Fruit fly (Drosophila melanogaster) whole organism, embryonic: ENCODE measurements around the gene mRpS23.

ENCODE experiments used
- B-H2 ChIP-seq: fragments of 200-800 bp; sonication (Bioruptor generic); optimal IDR thresholded peaks from 2 replicates; lab custom pipeline; 2018; ENCODE audit warnings: missing biosample characterization, mild to moderate bottlenecking, missing genetic modification characterization
- CG10209 ChIP-seq: fragments of 200-800 bp; sonication (Bioruptor generic); optimal IDR thresholded peaks from 3 replicates; lab custom pipeline; 2017; ENCODE audit warnings: missing biosample characterization, mild to moderate bottlenecking, missing genetic modification characterization, missing genetic modification reagents
- CG10543 ChIP-seq: fragments of 200-800 bp; sonication (Bioruptor generic); optimal IDR thresholded peaks from 3 replicates; lab custom pipeline; 2017; ENCODE audit warnings: missing biosample characterization, mild to moderate bottlenecking, missing genetic modification characterization, moderate library complexity
- CG12659 ChIP-seq: fragments of 200-800 bp; sonication (Bioruptor generic); optimal IDR thresholded peaks from 3 replicates; lab custom pipeline; 2017; ENCODE audit warnings: mild to moderate bottlenecking, missing biosample characterization, missing genetic modification reagents, missing genetic modification characterization
- CG13624 ChIP-seq: fragments of 200-800 bp; sonication (Bioruptor generic); optimal IDR thresholded peaks from 2 replicates; lab custom pipeline; 2016; ENCODE audit warnings: missing biosample characterization, missing genetic modification characterization
- CG15696 ChIP-seq: fragments of 200-800 bp; sonication (Bioruptor generic); optimal IDR thresholded peaks from 2 replicates; lab custom pipeline; 2019; ENCODE audit warnings: missing biosample characterization, mild to moderate bottlenecking, missing genetic modification characterization, moderate library complexity
- CG1647 ChIP-seq: fragments of 200-800 bp; sonication (Bioruptor generic); optimal IDR thresholded peaks from 3 replicates; lab custom pipeline; 2016; ENCODE audit warnings: missing biosample characterization, missing genetic modification characterization
- CG17359 ChIP-seq: fragments of 200-800 bp; sonication (Bioruptor generic); optimal IDR thresholded peaks from 3 replicates; lab custom pipeline; 2018; ENCODE audit warnings: missing biosample characterization, mild to moderate bottlenecking, missing genetic modification characterization, moderate library complexity
- CG18476 ChIP-seq: fragments of 200-800 bp; sonication (Bioruptor generic); optimal IDR thresholded peaks from 2 replicates; lab custom pipeline; 2016; ENCODE audit warnings: missing biosample characterization, mild to moderate bottlenecking, missing genetic modification characterization
- CG31388 ChIP-seq: fragments of 200-800 bp; sonication (Bioruptor generic); optimal IDR thresholded peaks from 2 replicates; lab custom pipeline; 2016; ENCODE audit warnings: missing biosample characterization, missing genetic modification characterization
- CG34422 ChIP-seq: fragments of 200-800 bp; sonication (Bioruptor generic); IDR thresholded peaks from 3 replicates; pipeline ENCODE4 v1.3.6; 2022; ENCODE audit warnings: missing biosample characterization, missing genetic modification characterization
- CG4328 ChIP-seq: fragments of 200-800 bp; sonication (Bioruptor generic); optimal IDR thresholded peaks from 3 replicates; lab custom pipeline; 2017; ENCODE audit warnings: missing biosample characterization, missing genetic modification reagents, missing genetic modification characterization
- CG5953 ChIP-seq: fragments of 200-800 bp; sonication (Bioruptor generic); IDR thresholded peaks from 2 replicates; pipeline ENCODE4 v1.3.6; 2022; ENCODE audit warnings: missing biosample characterization, missing genetic modification characterization
- CG6175 ChIP-seq: fragments of 200-800 bp; sonication (Bioruptor generic); IDR thresholded peaks from 3 replicates; pipeline ENCODE4 v1.3.6; 2022; ENCODE audit warnings: missing biosample characterization, missing genetic modification characterization
- CG7357 ChIP-seq: fragments of 200-800 bp; sonication (Bioruptor generic); IDR thresholded peaks from 3 replicates; pipeline ENCODE4 v1.3.6; 2022; ENCODE audit warnings: missing biosample characterization, missing genetic modification characterization
- CG7786 ChIP-seq: fragments of 200-800 bp; sonication (Bioruptor generic); optimal IDR thresholded peaks from 2 replicates; lab custom pipeline; 2016; ENCODE audit warnings: missing biosample characterization, missing genetic modification characterization
- CG8765 ChIP-seq: fragments of 200-800 bp; sonication (Bioruptor generic); IDR thresholded peaks from 2 replicates; pipeline ENCODE4 v1.3.6; 2022; ENCODE audit warnings: missing biosample characterization, missing genetic modification characterization
- CG8944 ChIP-seq: fragments of 200-800 bp; sonication (Bioruptor generic); optimal IDR thresholded peaks from 3 replicates; lab custom pipeline; 2016; ENCODE audit warnings: missing biosample characterization, missing genetic modification characterization
- Lhr ChIP-seq: fragments of 200-800 bp; sonication (Bioruptor generic); optimal IDR thresholded peaks from 3 replicates; lab custom pipeline; 2017; ENCODE audit warnings: mild to moderate bottlenecking, missing biosample characterization, missing genetic modification reagents, missing genetic modification characterization
- Mrtf ChIP-seq: fragments of 200-800 bp; sonication (Bioruptor generic); IDR thresholded peaks from 3 replicates; pipeline ENCODE4 v1.3.6; 2022; ENCODE audit warnings: missing biosample characterization, missing genetic modification characterization
- Myb ChIP-seq: fragments of 200-800 bp; sonication (Bioruptor generic); optimal IDR thresholded peaks from 2 replicates; lab custom pipeline; 2016; ENCODE audit warnings: missing biosample characterization, missing genetic modification characterization
- NC2β ChIP-seq: fragments of 200-800 bp; sonication (Bioruptor generic); optimal IDR thresholded peaks from 2 replicates; lab custom pipeline; 2016; ENCODE audit warnings: missing biosample characterization, missing genetic modification characterization
- Oaz ChIP-seq: fragments of 200-800 bp; sonication (Bioruptor generic); IDR thresholded peaks from 2 replicates; pipeline ENCODE4 v1.3.6; 2022; ENCODE audit warnings: missing biosample characterization, missing genetic modification characterization
- Oli ChIP-seq: fragments of 200-800 bp; sonication (Bioruptor generic); optimal IDR thresholded peaks from 2 replicates; lab custom pipeline; 2018; ENCODE audit warnings: missing biosample characterization, mild to moderate bottlenecking, missing genetic modification characterization, moderate library complexity
- Rfx ChIP-seq: fragments of 200-800 bp; sonication (Bioruptor generic); IDR thresholded peaks from 2 replicates; pipeline ENCODE4 v1.3.6; 2022; ENCODE audit warnings: missing biosample characterization, missing genetic modification characterization
- Xrp1 ChIP-seq: fragments of 200-800 bp; sonication (Bioruptor generic); IDR thresholded peaks from 2 replicates; pipeline ENCODE4 v1.3.6; 2022; ENCODE audit warnings: missing biosample characterization, missing genetic modification characterization
- YL-1 ChIP-seq: fragments of 200-800 bp; sonication (Bioruptor generic); optimal IDR thresholded peaks from 3 replicates; lab custom pipeline; 2017; ENCODE audit warnings: missing biosample characterization, mild to moderate bottlenecking, missing genetic modification characterization
- ac ChIP-seq: fragments of 200-800 bp; sonication (Bioruptor generic); optimal IDR thresholded peaks from 3 replicates; lab custom pipeline; 2017; ENCODE audit warnings: missing biosample characterization, mild to moderate bottlenecking, missing genetic modification characterization
- bcd ChIP-seq: fragments of 200-800 bp; sonication (Bioruptor generic); optimal IDR thresholded peaks from 2 replicates; lab custom pipeline; 2017; ENCODE audit warnings: missing biosample characterization, mild to moderate bottlenecking, missing genetic modification characterization
- bsh ChIP-seq, 2 experiments: fragments of 200-800 bp; sonication (Bioruptor generic); optimal IDR thresholded peaks; 2 replicates each; lab custom pipeline; 2017 to 2018; ENCODE audit warnings: mild to moderate bottlenecking in 2 of 2, missing biosample characterization in 2 of 2, missing genetic modification characterization in 2 of 2, moderate library complexity in 1 of 2
- caup ChIP-seq: fragments of 200-800 bp; sonication (Bioruptor generic); optimal IDR thresholded peaks from 3 replicates; lab custom pipeline; 2017; ENCODE audit warnings: missing biosample characterization, mild to moderate bottlenecking, missing genetic modification characterization, moderate library complexity; ENCODE audit not compliant: severe bottlenecking
- chinmo ChIP-seq: fragments of 200-800 bp; sonication (Bioruptor generic); IDR thresholded peaks from 4 replicates; pipeline ENCODE4 v1.3.6; 2022; ENCODE audit warnings: missing biosample characterization, missing genetic modification characterization; ENCODE audit not compliant: partially characterized antibody
- esg ChIP-seq: fragments of 200-800 bp; sonication (Bioruptor generic); conservative IDR thresholded peaks from 2 replicates; pipeline ENCODE4 v1.3.6; 2022; ENCODE audit warnings: missing biosample characterization, missing genetic modification characterization
- ewg ChIP-seq: fragments of 200-800 bp; sonication (Bioruptor generic); optimal IDR thresholded peaks from 3 replicates; lab custom pipeline; 2017; ENCODE audit warnings: mild to moderate bottlenecking, missing biosample characterization, missing genetic modification reagents, missing genetic modification characterization
- fd3F ChIP-seq: fragments of 200-800 bp; sonication (Bioruptor generic); optimal IDR thresholded peaks from 2 replicates; lab custom pipeline; 2018; ENCODE audit warnings: missing biosample characterization, mild to moderate bottlenecking, missing genetic modification characterization, moderate library complexity
- gcm ChIP-seq: fragments of 200-800 bp; sonication (Bioruptor generic); optimal IDR thresholded peaks from 2 replicates; lab custom pipeline; 2019; ENCODE audit warnings: missing biosample characterization, mild to moderate bottlenecking, missing genetic modification characterization, moderate library complexity
- gcm2 ChIP-seq: fragments of 200-800 bp; sonication (Bioruptor generic); optimal IDR thresholded peaks from 2 replicates; lab custom pipeline; 2016; ENCODE audit warnings: missing biosample characterization, missing genetic modification characterization
- ind ChIP-seq: fragments of 200-800 bp; sonication (Bioruptor generic); optimal IDR thresholded peaks from 3 replicates; lab custom pipeline; 2016; ENCODE audit warnings: missing biosample characterization, missing genetic modification characterization
- jigr1 ChIP-seq: fragments of 200-800 bp; sonication (Bioruptor generic); IDR thresholded peaks from 3 replicates; pipeline ENCODE4 v1.3.6; 2022; ENCODE audit warnings: missing biosample characterization, missing genetic modification characterization
- ken ChIP-seq: fragments of 200-800 bp; sonication (Bioruptor generic); IDR thresholded peaks from 3 replicates; pipeline ENCODE4 v1.3.6; 2022; ENCODE audit warnings: missing biosample characterization, missing genetic modification characterization
- lab ChIP-seq: fragments of 200-800 bp; sonication (Bioruptor generic); optimal IDR thresholded peaks from 3 replicates; lab custom pipeline; 2017; ENCODE audit warnings: missing biosample characterization, missing genetic modification characterization, mild to moderate bottlenecking, moderate library complexity, missing genetic modification reagents
- pita ChIP-seq: fragments of 200-800 bp; sonication (Bioruptor generic); optimal IDR thresholded peaks from 2 replicates; lab custom pipeline; 2017; ENCODE audit warnings: missing biosample characterization, mild to moderate bottlenecking, missing genetic modification characterization
- row ChIP-seq: fragments of 200-800 bp; sonication (Bioruptor generic); IDR thresholded peaks from 3 replicates; pipeline ENCODE4 v1.3.6; 2022; ENCODE audit warnings: missing biosample characterization, missing genetic modification characterization
- sens ChIP-seq: fragments of 200-800 bp; sonication (Bioruptor generic); peaks from one replicate; lab custom pipeline; 2016; ENCODE audit warnings: missing biosample characterization, missing genetic modification characterization
- shn ChIP-seq: fragments of 200-800 bp; sonication (Bioruptor generic); optimal IDR thresholded peaks from 3 replicates; lab custom pipeline; 2016; ENCODE audit warnings: missing biosample characterization, missing genetic modification characterization
- tna ChIP-seq: fragments of 200-800 bp; sonication (Bioruptor generic); IDR thresholded peaks from 2 replicates; pipeline ENCODE4 v1.3.6; 2022; ENCODE audit warnings: missing biosample characterization, missing genetic modification characterization; ENCODE audit not compliant: partially characterized antibody
- trh ChIP-seq: fragments of 200-800 bp; sonication (Bioruptor generic); optimal IDR thresholded peaks from 2 replicates; lab custom pipeline; 2016; ENCODE audit warnings: missing biosample characterization, missing genetic modification characterization
- twi ChIP-seq: fragments of 200-800 bp; optimal IDR thresholded peaks from 2 replicates; lab custom pipeline; 2019; ENCODE audit warnings: missing biosample characterization, mild to moderate bottlenecking, missing genetic modification characterization, moderate library complexity
- vnd ChIP-seq: fragments of 200-800 bp; sonication (Bioruptor generic); IDR thresholded peaks from 3 replicates; pipeline ENCODE4 v1.3.6; 2022; ENCODE audit warnings: missing biosample characterization, missing genetic modification characterization; ENCODE audit not compliant: partially characterized antibody
- zfh1 ChIP-seq: fragments of 200-800 bp; sonication (Bioruptor generic); IDR thresholded peaks from 3 replicates; pipeline ENCODE4 v1.3.6; 2022; ENCODE audit warnings: missing biosample characterization, missing genetic modification characterization
- zfh2 ChIP-seq: fragments of 200-800 bp; sonication (Bioruptor generic); optimal IDR thresholded peaks from 2 replicates; lab custom pipeline; 2016; ENCODE audit warnings: missing biosample characterization, missing genetic modification characterization

Gene mRpS23

DNA sequence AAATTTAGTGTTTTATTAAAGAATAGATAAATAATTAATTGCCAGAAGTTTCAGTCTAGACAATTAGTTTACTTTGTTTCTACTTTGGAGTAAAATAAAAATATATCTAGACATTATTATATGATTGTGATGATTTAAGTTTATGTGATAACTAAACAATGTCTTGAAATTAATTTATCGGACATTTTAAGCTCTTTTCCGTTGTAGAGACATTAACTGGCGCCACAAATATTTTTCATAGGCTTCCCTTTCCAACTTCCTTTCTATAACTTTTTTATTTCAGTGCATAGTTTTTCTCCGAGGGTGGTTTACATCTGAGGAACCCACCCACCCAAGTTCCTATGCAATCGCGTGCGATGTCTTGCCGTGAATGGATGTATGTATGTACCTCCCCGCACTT lies 41.8 kb upstream of the mRpS23 start (continued):
- TF ChIP-seq CG15696 (tag; lab: Kevin White, UChicago) (no peak), sens (GFP tag; lab: Kevin White, UChicago) (peak; percentile 84), zfh2 (GFP tag; lab: Kevin White, UChicago) (no peak), jigr1 (GFP tag; lab: Robert Waterston, UW) (no peak), CG6175 (no peak), CG8944 (no peak), Lhr (GFP tag; lab: Kevin White, UChicago) (no peak), bcd (GFP tag; lab: Kevin White, UChicago) (peak; percentile 34), CG1647 (GFP tag; lab: Kevin White, UChicago) (no peak), Myb (GFP tag; lab: Kevin White, UChicago) (no peak), ewg (GFP tag; lab: Kevin White, UChicago) (peak; percentile 10), esg (no peak), CG5953 (GFP tag; lab: Robert Waterston, UW) (no peak), pita (GFP tag; lab: Kevin White, UChicago) (no peak), Oli (peak; percentile 60), gcm2 (no peak), caup (GFP tag; lab: Kevin White, UChicago) (no peak), ac (GFP tag; lab: Kevin White, UChicago) (no peak), CG7357 (GFP tag; lab: Robert Waterston, UW) (no peak), lab (peak; percentile 18), chinmo (GFP tag; lab: Robert Waterston, UW) (no peak), CG18476 (GFP tag; lab: Kevin White, UChicago) (no peak), gcm (peak; percentile 25), NC2β (GFP tag; lab: Kevin White, UChicago) (no peak), row (GFP tag; lab: Robert Waterston, UW) (peak; percentile 40; the same call in 2 of the 3 replicates), tna (GFP tag; lab: Robert Waterston, UW) (no peak), CG8765 (GFP tag; lab: Robert Waterston, UW) (no peak), shn (GFP tag; lab: Kevin White, UChicago) (no peak), Oaz (no peak), CG13624 (GFP tag; lab: Kevin White, UChicago) (no peak), CG7786 (no peak), fd3F (no peak), B-H2 (GFP tag; lab: Kevin White, UChicago) (no peak), CG34422 (GFP tag; lab: Robert Waterston, UW) (no peak), CG17359 (tag; lab: Kevin White, UChicago) (peak; percentile 25), Rfx (GFP tag; lab: Robert Waterston, UW) (no peak), trh (GFP tag; lab: Kevin White, UChicago) (no peak), CG12659 (GFP tag; lab: Kevin White, UChicago) (peak; percentile 16), bsh (GFP tag; optimal IDR thresholded peaks at IDR 0.05; lab: Kevin White, UChicago) (peak in 1 of 2 experiments; percentile 66), CG10543 (GFP tag; lab: Kevin White, UChicago) (no peak), Mrtf (no peak), vnd (GFP tag; lab: Robert Waterston, UW) (no peak), twi (tag; lab: Kevin White, UChicago) (peak; percentile 18), CG4328 (GFP tag; lab: Kevin White, UChicago) (no peak), Xrp1 (GFP tag; lab: Robert Waterston, UW) (no peak), YL-1 (no peak), CG31388 (no peak), zfh1 (GFP tag; lab: Robert Waterston, UW) (0 out of 3 replicates have a peak, but pooled peaks have one; percentile 30), CG10209 (GFP tag; lab: Kevin White, UChicago) (peak; percentile 35), ind (GFP tag; lab: Kevin White, UChicago) (no peak), ken (GFP tag; lab: Robert Waterston, UW) (no peak)
